Fruit fly (Drosophila melanogaster): ENCODE data around the gene Dhod.

Gene Dhod

DNA sequence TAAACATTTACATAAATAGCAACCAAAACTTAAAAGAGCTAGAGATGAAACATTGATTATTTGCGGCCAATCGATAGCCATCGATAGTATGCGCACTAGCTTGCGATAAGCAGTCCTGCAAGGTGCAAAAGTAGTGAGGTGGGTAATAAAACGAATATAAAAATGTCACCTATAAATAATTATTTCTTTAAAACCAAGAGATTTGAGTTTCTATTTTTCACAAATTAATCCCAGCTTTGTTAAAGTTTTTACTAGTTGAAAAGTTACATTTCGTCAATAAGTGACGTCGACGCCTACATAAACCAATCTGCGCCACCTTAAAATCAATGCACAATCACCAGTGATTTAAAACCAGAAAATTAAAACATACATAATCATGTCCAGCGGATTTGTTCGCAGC is 2.0 kb downstream of the Dhod start, which contains the start of the genes Mkk4 and SLIRP2 (continued):
- TF ChIP-seq Sox102F (GFP tag; optimal IDR thresholded peaks at IDR 0.05) (peak; percentile 99), Hr39 (GFP tag; optimal IDR thresholded peaks at IDR 0.05) (peak; percentile 99), pdm3 (GFP tag; optimal IDR thresholded peaks at IDR 0.05) (peak; percentile 99), CG31627 (GFP tag; optimal IDR thresholded peaks at IDR 0.05) (peak; percentile 99), CG11902 (GFP tag; optimal IDR thresholded peaks at IDR 0.05) (peak; percentile 98), Met (GFP tag; optimal IDR thresholded peaks at IDR 0.05) (peak; percentile 99), topi (GFP tag; optimal IDR thresholded peaks at IDR 0.05) (peak; percentile 99), dac (GFP tag; optimal IDR thresholded peaks at IDR 0.05) (peak; percentile 97), CG11762 (GFP tag; optimal IDR thresholded peaks at IDR 0.05; ENCODE audit: insufficient read depth) (peak; percentile 98), CG7368 (GFP tag; optimal IDR thresholded peaks at IDR 0.05) (peak; percentile 98), Sox15 (GFP tag; optimal IDR thresholded peaks at IDR 0.05) (peak; percentile 99), fd59A (GFP tag; optimal IDR thresholded peaks at IDR 0.05) (peak; percentile 99), Blimp-1 (GFP tag; optimal IDR thresholded peaks at IDR 0.05) (peak; percentile 93), Lpt (GFP tag; optimal IDR thresholded peaks at IDR 0.05) (peak; percentile 98), CG1621 (tag; optimal IDR thresholded peaks at IDR 0.05) (peak; percentile 98), CG3032 (tag; optimal IDR thresholded peaks at IDR 0.05) (peak; percentile 99), Hr4 (GFP tag; optimal IDR thresholded peaks at IDR 0.05) (peak; percentile 99), CG9139 (GFP tag; optimal IDR thresholded peaks at IDR 0.05) (peak; percentile 96), ss (GFP tag; optimal IDR thresholded peaks at IDR 0.05) (peak; percentile 96 to 97), Eip75B (GFP tag; optimal IDR thresholded peaks at IDR 0.05) (peak; percentile 99), svp (GFP tag) (peak; percentile 100), Ets21C (GFP tag; optimal IDR thresholded peaks at IDR 0.05) (peak; percentile 99), CG6808 (GFP tag; optimal IDR thresholded peaks at IDR 0.05) (peak; percentile 97), vri (GFP tag; optimal IDR thresholded peaks at IDR 0.05) (peak; percentile 98), spab (GFP tag; optimal IDR thresholded peaks at IDR 0.05) (peak; percentile 97), eg (GFP tag; IDR thresholded peaks at IDR 0.05) (peak; percentile 99), lz (GFP tag; optimal IDR thresholded peaks at IDR 0.05) (peak; percentile 99), CG34406 (GFP tag; optimal IDR thresholded peaks at IDR 0.05) (peak; percentile 99), salr (GFP tag; optimal IDR thresholded peaks at IDR 0.05) (peak; percentile 97 to 98), cyc (GFP tag; optimal IDR thresholded peaks at IDR 0.05) (peak; percentile 99)

DNA sequence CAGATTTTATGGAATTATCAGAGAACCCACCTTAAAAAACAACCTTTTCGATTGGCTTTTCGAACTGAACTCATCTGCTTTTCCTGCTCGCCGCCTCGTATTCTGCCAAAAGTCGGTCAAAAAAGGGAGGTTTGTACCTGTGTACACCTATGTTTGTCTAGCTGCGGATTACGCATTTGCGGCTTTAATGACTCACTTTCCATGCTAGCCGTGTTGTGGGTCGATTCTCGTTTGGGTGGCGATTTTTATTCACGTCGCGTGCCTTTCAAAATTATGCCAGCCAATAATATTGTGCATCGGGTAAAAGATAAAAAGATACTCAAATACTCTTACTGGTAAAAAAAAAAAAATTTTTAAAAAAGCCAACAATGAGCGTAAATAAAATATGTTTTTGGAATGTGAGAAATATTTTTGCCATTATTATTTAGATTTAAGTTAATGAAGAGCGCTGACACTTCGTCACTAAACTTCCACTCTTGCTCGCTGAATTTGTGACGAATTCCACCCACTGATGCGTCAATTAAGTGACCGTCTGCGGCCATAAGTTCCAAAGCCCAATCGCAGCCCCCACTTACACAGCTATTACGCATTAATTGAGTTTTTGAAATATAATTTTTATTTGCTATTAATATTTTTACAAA is 7.0 kb downstream of the Dhod start, which contains the start of gene Cyp313b1:
TSS of gene Cyp313b1 (minus strand) at position 71 of the 641 bp plus-strand sequence.
- TF ChIP-seq esn (GFP tag; optimal IDR thresholded peaks at IDR 0.05) (no peak), CG11294 (GFP tag; IDR thresholded peaks at IDR 0.05) (no peak), Eip75B (GFP tag; optimal IDR thresholded peaks at IDR 0.05) (no peak), eg (GFP tag; IDR thresholded peaks at IDR 0.05) (peak; percentile 21; the same call in 1 of the 3 replicates), CG34406 (GFP tag; optimal IDR thresholded peaks at IDR 0.05) (no peak), CG6854 (GFP tag; optimal IDR thresholded peaks at IDR 0.05) (no peak), CG15336 (GFP tag; IDR thresholded peaks at IDR 0.05) (no peak), Hr39 (GFP tag; optimal IDR thresholded peaks at IDR 0.05) (peak; percentile 14), CG11902 (GFP tag; optimal IDR thresholded peaks at IDR 0.05) (no peak), CG7368 (GFP tag; optimal IDR thresholded peaks at IDR 0.05) (no peak), Hr38 (GFP tag; optimal IDR thresholded peaks at IDR 0.05) (no peak), svp (GFP tag) (peak; percentile 25), OdsH (GFP tag; optimal IDR thresholded peaks at IDR 0.05) (no peak), cyc (GFP tag; optimal IDR thresholded peaks at IDR 0.05) (no peak), Eip78C (GFP tag) (peak; percentile 25), lz (GFP tag; optimal IDR thresholded peaks at IDR 0.05) (no peak), topi (GFP tag; optimal IDR thresholded peaks at IDR 0.05) (no peak), CG6808 (GFP tag; optimal IDR thresholded peaks at IDR 0.05) (no peak)

Measured in whole organism, prepupa.